Worm (Caenorhabditis elegans): ENCODE measurements around the gene nhr-166.
A peak's percentile ranks its signal among the peaks of the same experiment; 100 is the strongest.

nhr-166 gene

DNA sequence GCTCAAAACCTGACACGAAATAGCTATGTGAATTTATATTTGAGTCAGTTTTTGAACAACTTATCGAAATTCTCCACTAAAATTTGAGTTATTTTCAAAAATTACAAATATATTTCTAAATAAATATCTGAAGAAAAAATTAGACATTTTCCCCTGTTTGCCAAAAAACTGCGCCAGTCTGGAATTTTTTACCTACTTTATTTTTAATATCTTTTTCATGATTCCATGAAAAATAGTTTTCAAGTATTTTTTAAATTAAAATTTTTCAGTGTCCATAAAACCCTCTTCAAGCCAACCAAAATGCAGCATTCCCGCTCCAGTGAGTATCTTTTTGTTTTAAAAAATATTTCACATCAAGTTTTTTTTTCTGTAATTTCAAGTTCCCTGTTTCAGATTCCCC, 11.1 kb downstream of the nhr-166 start, which contains the start of gene F53C3.8:
TSS of gene F53C3.8 (plus strand) at position 301 of the 400 bp plus-strand sequence.
- TF ChIP-seq nhr-11 (tag; optimal IDR thresholded peaks at IDR 0.05) (no peak), ceh-44 (GFP tag; IDR thresholded peaks at IDR 0.05) (no peak), duxl-1 (tag; optimal IDR thresholded peaks at IDR 0.05; ENCODE audit: poor library complexity) (no peak), ceh-20 (GFP tag; IDR thresholded peaks at IDR 0.05) (no peak), R02D3.7 (tag; optimal IDR thresholded peaks at IDR 0.05) (no peak), ama-1 (optimal IDR thresholded peaks at IDR 0.05) (no peak), Y75B8A.6 (GFP tag; IDR thresholded peaks at IDR 0.05) (no peak), lin-13 (GFP tag; optimal IDR thresholded peaks at IDR 0.05) (no peak)

ce11 chrII:3893911-3894310, 13.9 kb downstream of the nhr-166 start:
- TF ChIP-seq madf-5 (GFP tag; IDR thresholded peaks at IDR 0.05) (no peak), aha-1 (tag) (peak; percentile 93)

- no peak for TF ChIP-seq hif-1 (tag; optimal IDR thresholded peaks at IDR 0.05)
- TF ChIP-seq jun-1 (tag; optimal IDR thresholded peaks at IDR 0.05) = no peak
- TF ChIP-seq ceh-44 (GFP tag; IDR thresholded peaks at IDR 0.05) = no peak
- no peak for TF ChIP-seq snpc-1.2 (GFP tag; IDR thresholded peaks at IDR 0.05)
- TF ChIP-seq nhr-111 (GFP tag; optimal IDR thresholded peaks at IDR 0.05) = no peak
- no peak for TF ChIP-seq ceh-28 (tag; optimal IDR thresholded peaks at IDR 0.05)
Measured at ce11 chrII:3894755-3895154, 14.7 kb downstream of the nhr-166 start, which contains the start of gene F53C3.7. F53C3.7 (plus strand) TSS chrII:3895055.

- TF ChIP-seq daf-16 (GFP tag; optimal IDR thresholded peaks at IDR 0.05) (peak in 1 of 2 experiments; percentile 73), daf-16 (tag; optimal IDR thresholded peaks at IDR 0.05) (no peak), egl-43 (GFP tag; IDR thresholded peaks at IDR 0.05) (no peak), skn-1 (tag; optimal IDR thresholded peaks at IDR 0.05) (no peak), lin-1 (GFP tag; IDR thresholded peaks at IDR 0.05) (no peak), aha-1 (tag) (peak; percentile 92), ceh-82 (tag; optimal IDR thresholded peaks at IDR 0.05) (no peak), nhr-76 (tag; optimal IDR thresholded peaks at IDR 0.05) (no peak), sdz-12 (GFP tag; optimal IDR thresholded peaks at IDR 0.05) (no peak), mep-1 (tag; optimal IDR thresholded peaks at IDR 0.05) (no peak), nhr-102 (tag; optimal IDR thresholded peaks at IDR 0.05) (no peak), mdl-1 (tag; optimal IDR thresholded peaks at IDR 0.05) (peak in 1 of 2 experiments; percentile 77), ceh-20 (GFP tag; IDR thresholded peaks at IDR 0.05) (no peak), nhr-111 (GFP tag; optimal IDR thresholded peaks at IDR 0.05) (no peak), hlh-30 (tag; optimal IDR thresholded peaks at IDR 0.05; ENCODE audit: insufficient read depth) (no peak), duxl-1 (tag; optimal IDR thresholded peaks at IDR 0.05; ENCODE audit: poor library complexity) (peak; percentile 52), hlh-11 (tag; optimal IDR thresholded peaks at IDR 0.05) (peak; percentile 67), php-3 (GFP tag; IDR thresholded peaks at IDR 0.05) (no peak), nhr-28 (tag; optimal IDR thresholded peaks at IDR 0.05) (peak; percentile 42), nhr-77 (tag; optimal IDR thresholded peaks at IDR 0.05) (no peak)
Measured at ce11 chrII:3896920-3897319, 16.9 kb downstream of the nhr-166 start.

- peak; percentile 21 for TF ChIP-seq dpl-1 (GFP tag; optimal IDR thresholded peaks at IDR 0.05)
- TF ChIP-seq hmg-1.1 (GFP tag; IDR thresholded peaks at IDR 0.05) = 0 out of 2 replicates have a peak, but pooled peaks have one; percentile 37
- peak; percentile 28 for TF ChIP-seq nhr-11 (tag; optimal IDR thresholded peaks at IDR 0.05)
- TF ChIP-seq sdz-12 (GFP tag; optimal IDR thresholded peaks at IDR 0.05) = no peak
- no peak for TF ChIP-seq lin-15B (tag; optimal IDR thresholded peaks at IDR 0.05)
- peak; percentile 98 for TF ChIP-seq aha-1 (tag)
- no peak for TF ChIP-seq attf-4 (tag; optimal IDR thresholded peaks at IDR 0.05)
- TF ChIP-seq arid-1 (GFP tag; conservative IDR thresholded peaks at IDR 0.05) = no peak
- TF ChIP-seq lin-13 (GFP tag; optimal IDR thresholded peaks at IDR 0.05) = peak; percentile 39
- no peak for TF ChIP-seq dmd-8 (GFP tag; IDR thresholded peaks at IDR 0.05)
- TF ChIP-seq set-16 (GFP tag; IDR thresholded peaks at IDR 0.05) = peak; percentile 94
- peak; percentile 18 for TF ChIP-seq nhr-6 (tag; optimal IDR thresholded peaks at IDR 0.05)
- no peak for TF ChIP-seq nhr-41 (GFP tag; IDR thresholded peaks at IDR 0.05)
- no peak for TF ChIP-seq ceh-62 (tag; optimal IDR thresholded peaks at IDR 0.05)
- no peak for TF ChIP-seq F26F4.8 (GFP tag; conservative IDR thresholded peaks at IDR 0.05)
- no peak for TF ChIP-seq ZK546.5 (tag; optimal IDR thresholded peaks at IDR 0.05)
- TF ChIP-seq daf-16 (GFP tag; optimal IDR thresholded peaks at IDR 0.05) = peak in 1 of 2 experiments; percentile 1
- TF ChIP-seq daf-16 (tag; optimal IDR thresholded peaks at IDR 0.05) = no peak
- TF ChIP-seq mes-2 (tag; optimal IDR thresholded peaks at IDR 0.05; ENCODE audit: poor library complexity, severe bottlenecking) = peak; percentile 38
Measured at ce11 chrII:3897758-3898494, 17.9 kb downstream of the nhr-166 start, which contains the start of gene F53C3.6. F53C3.6 (plus strand) TSS chrII:3898142.
